Worm (Caenorhabditis elegans) whole organism, L3 larva: ENCODE data around the gene str-56.

ENCODE experiments used
- R02D3.7 ChIP-seq: fragments of 150-350 bp; optimal IDR thresholded peaks from 2 replicates; lab custom pipeline; 2014; ENCODE audit warnings: missing biosample characterization, missing genetic modification characterization
- aly-2 ChIP-seq: fragments of 150-350 bp; optimal IDR thresholded peaks from 2 replicates; lab custom pipeline; 2014; ENCODE audit warnings: missing biosample characterization, missing genetic modification characterization
- ama-1 ChIP-seq: fragments of 150-350 bp; optimal IDR thresholded peaks from 2 replicates; lab custom pipeline; 2018
- ceh-16 ChIP-seq: sonication (generic microtip); optimal IDR thresholded peaks from 2 replicates; lab custom pipeline; 2017; ENCODE audit warnings: missing biosample characterization, missing genetic modification characterization
- ceh-9 ChIP-seq: sonication (generic microtip); optimal IDR thresholded peaks from 2 replicates; lab custom pipeline; 2018; ENCODE audit warnings: missing biosample characterization, missing genetic modification characterization
- daf-12 ChIP-seq: fragments of 150-350 bp; optimal IDR thresholded peaks from 2 replicates; lab custom pipeline; 2014; ENCODE audit warnings: missing biosample characterization, missing genetic modification reagents, missing genetic modification characterization
- egl-5 ChIP-seq: fragments of 150-350 bp; optimal IDR thresholded peaks from 2 replicates; lab custom pipeline; 2017; ENCODE audit warnings: missing biosample characterization, missing genetic modification reagents, missing genetic modification characterization, inconsistent platforms
- elt-1 ChIP-seq: fragments of 150-350 bp; optimal IDR thresholded peaks from 2 replicates; lab custom pipeline; 2014; ENCODE audit warnings: missing biosample characterization, missing genetic modification characterization
- elt-2 ChIP-seq: sonication (generic microtip); optimal IDR thresholded peaks from 2 replicates; lab custom pipeline; 2016; ENCODE audit warnings: missing genetic modification reagents, mild to moderate bottlenecking, missing genetic modification characterization, missing compliant biosample characterization
- elt-3 ChIP-seq, 3 experiments: fragments of 150-350 bp in 1 of 3; sonication (generic microtip) in 2 of 3; optimal IDR thresholded peaks; 2 replicates in 2 of 3; 4 replicates in 1 of 3; lab custom pipeline; 2014 to 2017; ENCODE audit warnings: missing biosample characterization in 3 of 3, missing genetic modification characterization in 3 of 3
- fkh-10 ChIP-seq: sonication (generic microtip); optimal IDR thresholded peaks from 2 replicates; lab custom pipeline; 2017; ENCODE audit warnings: missing biosample characterization, missing genetic modification reagents, missing genetic modification characterization
- fos-1 ChIP-seq: fragments of 150-350 bp; optimal IDR thresholded peaks from 2 replicates; lab custom pipeline; 2014; ENCODE audit warnings: missing biosample characterization, missing genetic modification characterization
- jun-1 ChIP-seq: fragments of 150-350 bp; optimal IDR thresholded peaks from 2 replicates; lab custom pipeline; 2014; ENCODE audit warnings: missing biosample characterization, missing genetic modification reagents, missing genetic modification characterization
- lin-15B ChIP-seq: fragments of 150-350 bp; optimal IDR thresholded peaks from 2 replicates; lab custom pipeline; 2014; ENCODE audit warnings: missing biosample characterization, missing genetic modification characterization
- mdl-1 ChIP-seq: fragments of 150-350 bp; optimal IDR thresholded peaks from 2 replicates; lab custom pipeline; 2014; ENCODE audit warnings: missing biosample characterization, missing genetic modification characterization
- mml-1 ChIP-seq: fragments of 150-350 bp; sonication (generic microtip); optimal IDR thresholded peaks from 3 replicates; lab custom pipeline; 2014; ENCODE audit warnings: missing biosample characterization, missing genetic modification characterization
- nfya-1 ChIP-seq: sonication (generic microtip); optimal IDR thresholded peaks from 2 replicates; lab custom pipeline; 2017; ENCODE audit warnings: missing genetic modification characterization, mild to moderate bottlenecking, missing compliant biosample characterization, antibody characterized with exemption, moderate library complexity; ENCODE audit not compliant: insufficient read depth
- nhr-11 ChIP-seq: fragments of 150-350 bp; optimal IDR thresholded peaks from 2 replicates; lab custom pipeline; 2014; ENCODE audit warnings: missing biosample characterization, missing genetic modification characterization
- nhr-28 ChIP-seq: fragments of 150-350 bp; optimal IDR thresholded peaks from 2 replicates; lab custom pipeline; 2014; ENCODE audit warnings: missing biosample characterization, missing genetic modification characterization
- nhr-43 ChIP-seq: sonication (generic microtip); optimal IDR thresholded peaks from 2 replicates; lab custom pipeline; 2016; ENCODE audit warnings: mild to moderate bottlenecking, missing genetic modification characterization, missing compliant biosample characterization; ENCODE audit not compliant: poor library complexity, severe bottlenecking
- nhr-76 ChIP-seq: fragments of 150-350 bp; sonication (generic microtip); optimal IDR thresholded peaks from 5 replicates; lab custom pipeline; 2014; ENCODE audit warnings: missing biosample characterization, missing genetic modification characterization
- pha-4 ChIP-seq: fragments of 150-350 bp; optimal IDR thresholded peaks from 2 replicates; lab custom pipeline; 2014; ENCODE audit warnings: missing biosample characterization, missing genetic modification reagents, missing genetic modification characterization
- pqm-1 ChIP-seq: fragments of 150-350 bp; optimal IDR thresholded peaks from 2 replicates; lab custom pipeline; 2017; ENCODE audit warnings: missing biosample characterization, missing genetic modification characterization, inconsistent platforms
- sea-2 ChIP-seq: fragments of 150-350 bp; sonication (generic microtip); optimal IDR thresholded peaks from 4 replicates; lab custom pipeline; 2014; ENCODE audit warnings: missing biosample characterization, missing genetic modification reagents, missing genetic modification characterization
- skn-1 ChIP-seq: fragments of 150-350 bp; optimal IDR thresholded peaks from 2 replicates; lab custom pipeline; 2014; ENCODE audit warnings: missing biosample characterization, missing genetic modification characterization
- unc-39 ChIP-seq: sonication (generic microtip); optimal IDR thresholded peaks from 4 replicates; lab custom pipeline; 2017; ENCODE audit warnings: missing biosample characterization, missing genetic modification characterization
- ztf-4 ChIP-seq: fragments of 150-350 bp; optimal IDR thresholded peaks from 2 replicates; lab custom pipeline; 2014; ENCODE audit warnings: missing biosample characterization, missing genetic modification characterization

The str-56 gene

ce11 chrV:15915919-15916318, 43.5 kb downstream of the str-56 start, which contains the start of gene gst-38:
Gene gst-38, minus strand, starts transcription at chrV:15916070.
- TF ChIP-seq pqm-1 (tag; lab: Kevin White, UChicago), result peak; percentile 41
- TF ChIP-seq ama-1 (lab: Kevin White, UChicago), result no peak
- TF ChIP-seq nfya-1 (tag; lab: Kevin White, UChicago), result no peak
- peak; percentile 88 for TF ChIP-seq elt-2 (tag; lab: Kevin White, UChicago)
- peak; percentile 14 for TF ChIP-seq skn-1 (tag; lab: Kevin White, UChicago)

- TF ChIP-seq ceh-9 (tag; lab: Kevin White, UChicago), result no peak
- TF ChIP-seq unc-39 (tag; lab: Kevin White, UChicago), result no peak
- no peak for TF ChIP-seq lin-15B (tag; lab: Kevin White, UChicago)
- TF ChIP-seq daf-12 (tag; lab: Kevin White, UChicago), result no peak
- TF ChIP-seq nhr-11 (tag; lab: Kevin White, UChicago), result no peak
- TF ChIP-seq ztf-4 (tag; lab: Kevin White, UChicago), result no peak
- no peak for TF ChIP-seq skn-1 (tag; lab: Kevin White, UChicago)
- TF ChIP-seq aly-2, result no peak
- TF ChIP-seq fos-1 (tag; lab: Kevin White, UChicago), result no peak
- TF ChIP-seq pqm-1 (tag; lab: Kevin White, UChicago), result no peak
- TF ChIP-seq nhr-28 (tag; lab: Kevin White, UChicago), result no peak
- no peak for TF ChIP-seq elt-2 (tag; lab: Kevin White, UChicago)
- no peak for TF ChIP-seq nhr-76 (tag; lab: Kevin White, UChicago)
- TF ChIP-seq sea-2 (GFP tag; lab: Kevin White, UChicago), result no peak
- TF ChIP-seq mdl-1, result no peak
- no peak for TF ChIP-seq ceh-16 (tag; lab: Kevin White, UChicago)
- TF ChIP-seq, all 47 proteins: peak for 0
Measured at ce11 chrV:15917458-15917857, 45.1 kb downstream of the str-56 start, which contains the start of gene F35E8.9. Gene F35E8.9, minus strand, starts transcription at chrV:15917558.

ce11 chrV:15920273-15920672, 47.9 kb downstream of the str-56 start, which contains the start of gene F35E8.10:
Gene F35E8.10, minus strand, starts transcription at chrV:15920373.
- TF ChIP-seq nfya-1 (tag; lab: Kevin White, UChicago), result no peak
- TF ChIP-seq ceh-16 (tag; lab: Kevin White, UChicago), result no peak
- TF ChIP-seq ama-1 (lab: Kevin White, UChicago), result no peak
- TF ChIP-seq jun-1 (tag; lab: Kevin White, UChicago), result no peak
- no peak for TF ChIP-seq egl-5 (tag; lab: Kevin White, UChicago)
- no peak for TF ChIP-seq nhr-43
- no peak for TF ChIP-seq elt-1
- no peak for TF ChIP-seq elt-3 (tag; optimal IDR thresholded peaks at IDR 0.05; lab: Kevin White, UChicago)
- no peak for TF ChIP-seq mml-1 (tag; lab: Kevin White, UChicago)
- TF ChIP-seq pha-4 (tag; lab: Kevin White, UChicago), result no peak
- TF ChIP-seq R02D3.7, result no peak
- TF ChIP-seq fkh-10 (GFP tag; lab: Kevin White, UChicago), result no peak
- TF ChIP-seq, all 47 proteins: peak for 0

ce11 chrV:15921102-15921501, 48.7 kb downstream of the str-56 start, which contains the start of gene cdr-1:
Gene cdr-1, plus strand, starts transcription at chrV:15921309.
- TF ChIP-seq nfya-1 (tag; lab: Kevin White, UChicago) (no peak), elt-2 (tag; lab: Kevin White, UChicago) (peak; percentile 46), pqm-1 (tag; lab: Kevin White, UChicago) (peak; percentile 38), nhr-28 (tag; lab: Kevin White, UChicago) (no peak)

ce11 chrV:15922979-15923378, 50.6 kb downstream of the str-56 start, which contains the start of gene F35E8.13:
Gene F35E8.13, plus strand, starts transcription at chrV:15923279.
- no peak for TF ChIP-seq mml-1 (tag; lab: Kevin White, UChicago)
